Fruit fly (Drosophila melanogaster): ENCODE data around the gene CG10628.

The CG10628 gene

DNA sequence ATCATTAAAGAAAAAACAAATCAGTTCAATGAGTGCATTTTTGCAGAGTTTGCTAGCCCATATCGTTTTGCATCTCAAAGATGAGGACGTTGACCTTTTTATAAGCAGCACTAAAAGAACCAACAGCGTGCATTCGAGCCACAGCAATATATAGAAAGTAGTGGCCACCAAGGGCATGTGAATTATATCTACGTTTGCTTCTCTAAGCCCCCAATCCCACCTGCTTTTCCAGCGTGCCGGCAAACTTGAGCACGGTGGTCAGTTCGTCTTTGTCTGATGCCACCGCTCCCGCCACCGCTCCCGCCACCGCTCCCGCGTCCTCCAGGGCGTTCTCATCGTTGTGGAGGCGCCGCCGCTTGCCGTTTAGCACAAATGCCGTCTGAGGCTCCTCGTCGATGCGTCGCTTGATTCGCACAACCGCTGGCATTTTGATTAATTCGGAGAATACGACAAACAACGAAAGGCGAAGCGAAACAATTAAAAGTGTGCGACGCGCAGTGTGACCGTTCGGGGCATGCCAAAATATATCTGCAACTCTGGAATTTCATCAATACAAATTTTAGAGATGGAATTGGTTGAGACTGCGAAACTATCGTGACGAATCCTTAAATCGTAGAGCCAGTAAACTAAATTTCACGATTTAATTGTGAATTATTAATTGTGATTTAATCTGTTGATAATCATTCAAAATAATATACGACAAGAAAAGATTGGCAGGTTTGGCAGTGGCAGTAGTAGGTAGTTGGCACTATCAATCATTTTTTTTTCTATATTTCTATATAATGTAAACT lies 37.1 kb upstream of the CG10628 start (continued):
- TF ChIP-seq CG1621 (tag; optimal IDR thresholded peaks at IDR 0.05): no peak
- peak; percentile 32 for TF ChIP-seq CG3919 (GFP tag; optimal IDR thresholded peaks at IDR 0.05)
- peak; percentile 41 for TF ChIP-seq Eip75B (GFP tag; optimal IDR thresholded peaks at IDR 0.05)
- peak; percentile 21 for TF ChIP-seq Lpt (GFP tag; optimal IDR thresholded peaks at IDR 0.05)
- TF ChIP-seq OdsH (GFP tag; optimal IDR thresholded peaks at IDR 0.05): peak; percentile 40
- peak; percentile 35 for TF ChIP-seq Eip78C (GFP tag)
- TF ChIP-seq lz (GFP tag; optimal IDR thresholded peaks at IDR 0.05): peak; percentile 62
- TF ChIP-seq cyc (GFP tag; optimal IDR thresholded peaks at IDR 0.05): peak; percentile 55
- TF ChIP-seq Smox (GFP tag; optimal IDR thresholded peaks at IDR 0.05): peak; percentile 66
- TF ChIP-seq Hr38 (GFP tag; optimal IDR thresholded peaks at IDR 0.05): no peak
- TF ChIP-seq CG15336 (GFP tag; IDR thresholded peaks at IDR 0.05): 0 out of 2 replicates have a peak, but pooled peaks have one; percentile 30
- TF ChIP-seq achi (GFP tag; optimal IDR thresholded peaks at IDR 0.05): peak; percentile 26
- TF ChIP-seq fd85E (GFP tag; optimal IDR thresholded peaks at IDR 0.05): no peak
- TF ChIP-seq CG9139 (GFP tag; optimal IDR thresholded peaks at IDR 0.05): peak; percentile 22
- TF ChIP-seq CG32006 (GFP tag; optimal IDR thresholded peaks at IDR 0.05): peak; percentile 26
- peak; percentile 65 for TF ChIP-seq svp (GFP tag)
- peak; percentile 9 for TF ChIP-seq CG8632 (GFP tag; optimal IDR thresholded peaks at IDR 0.05)

DNA sequence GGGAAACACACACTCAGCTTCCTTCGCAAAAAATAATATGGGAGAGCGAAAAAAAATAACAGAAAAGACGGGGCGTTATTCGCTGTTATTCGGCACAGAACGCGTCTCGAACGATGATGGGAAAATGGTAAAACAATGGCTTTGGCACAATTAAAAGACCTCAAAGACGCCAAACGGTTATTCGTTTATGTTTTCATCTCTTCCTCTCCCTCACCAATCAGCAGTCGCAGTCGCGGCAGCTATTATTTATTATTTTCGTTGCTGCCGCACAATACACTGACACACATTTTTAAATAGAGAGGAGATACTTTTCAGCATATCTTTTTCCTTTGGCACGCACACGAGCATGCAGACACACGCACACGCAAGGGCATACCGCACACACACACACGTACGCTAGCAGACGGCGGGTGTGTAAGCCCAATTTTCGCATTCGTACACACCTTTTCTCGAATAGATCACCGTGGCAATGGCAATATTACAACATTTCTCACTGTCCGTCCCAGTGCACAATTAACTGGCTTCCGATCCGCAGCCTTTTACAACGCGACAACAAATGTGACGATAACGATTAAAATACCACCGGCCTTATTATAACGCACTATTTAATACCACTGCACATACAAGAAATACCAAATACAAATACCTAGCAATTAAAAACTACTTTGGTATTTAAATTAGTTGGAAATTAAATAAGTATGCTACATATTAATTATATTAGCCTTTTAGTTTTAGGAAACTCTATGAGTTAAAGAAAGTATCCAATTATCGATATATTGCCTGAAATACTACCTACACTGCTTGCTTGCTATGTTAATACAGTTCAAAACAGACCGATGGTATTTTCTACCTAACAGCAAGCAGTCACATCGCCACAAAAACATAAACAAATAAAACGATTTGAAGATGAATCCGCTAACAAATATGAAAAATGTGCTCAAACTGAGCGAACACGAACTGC lies 33.2 kb upstream of the CG10628 start, which contains the start of the genes CdGAPr and CG10466:
CdGAPr (minus strand) TSS at position 562 of the 961 bp plus-strand sequence.
CG10466 (plus strand) TSS at position 784 of the 961 bp plus-strand sequence.
- TF ChIP-seq net (GFP tag; optimal IDR thresholded peaks at IDR 0.05) (peak; percentile 24), fkh (GFP tag; optimal IDR thresholded peaks at IDR 0.05) (peak; percentile 72), spab (GFP tag; optimal IDR thresholded peaks at IDR 0.05) (no peak), CG6276 (GFP tag; optimal IDR thresholded peaks at IDR 0.05) (no peak), Eip78C (GFP tag) (peak; percentile 72), CG16779 (tag; optimal IDR thresholded peaks at IDR 0.05) (peak; percentile 8), Sox102F (GFP tag; optimal IDR thresholded peaks at IDR 0.05) (peak; percentile 27), CG3919 (GFP tag; optimal IDR thresholded peaks at IDR 0.05) (peak; percentile 27), ss (GFP tag; optimal IDR thresholded peaks at IDR 0.05) (peak; percentile 26 to 33), fd85E (GFP tag; optimal IDR thresholded peaks at IDR 0.05) (peak; percentile 21), vri (GFP tag; optimal IDR thresholded peaks at IDR 0.05) (peak; percentile 57), topi (GFP tag; optimal IDR thresholded peaks at IDR 0.05) (peak; percentile 21), pdm3 (GFP tag; optimal IDR thresholded peaks at IDR 0.05) (no peak), Smox (GFP tag; optimal IDR thresholded peaks at IDR 0.05) (peak; percentile 11), dsx (GFP tag; optimal IDR thresholded peaks at IDR 0.05; ENCODE audit: poor library complexity, severe bottlenecking) (peak; percentile 10)

DNA sequence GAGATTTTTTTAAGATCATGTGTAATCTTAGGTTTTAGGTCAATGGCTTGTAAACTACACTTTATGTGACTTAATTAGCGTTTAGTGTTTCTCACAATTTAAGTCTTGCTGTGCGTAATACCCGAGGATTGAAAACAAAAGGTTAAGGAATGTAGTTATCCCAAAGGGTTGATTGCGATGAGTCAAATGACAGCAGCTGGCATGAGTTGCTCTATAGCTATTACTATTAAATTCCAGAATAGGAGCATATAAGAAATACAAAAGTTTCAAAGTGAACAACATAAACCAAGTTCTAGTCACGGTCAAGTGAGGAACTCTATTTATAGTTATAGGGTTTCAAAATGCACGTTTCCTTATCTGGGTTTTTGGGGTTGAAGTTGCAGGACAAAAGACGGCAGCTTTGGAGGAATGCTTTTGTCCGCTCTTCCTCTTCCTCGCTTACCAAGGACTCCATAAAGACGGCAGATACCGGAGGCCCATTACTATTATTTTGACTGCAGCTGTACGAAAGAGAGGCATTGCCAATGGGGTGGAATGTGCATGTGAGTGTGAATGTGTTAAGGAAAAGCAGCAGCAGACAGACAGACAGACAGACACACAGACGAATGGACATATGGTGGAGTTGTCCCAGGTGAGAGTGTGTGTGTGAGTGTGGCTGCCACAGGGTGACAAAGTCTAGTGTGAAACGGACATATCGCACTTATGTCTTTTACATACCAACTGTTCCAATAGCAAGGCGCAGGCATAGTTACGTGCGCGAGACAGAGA lies 32.3 kb upstream of the CG10628 start:
- TF ChIP-seq CG31627 (GFP tag; optimal IDR thresholded peaks at IDR 0.05) (no peak), Sox14 (GFP tag; optimal IDR thresholded peaks at IDR 0.05) (peak; percentile 16), dac (GFP tag; optimal IDR thresholded peaks at IDR 0.05) (no peak), CG4318 (GFP tag; optimal IDR thresholded peaks at IDR 0.05) (peak; percentile 4), CG1621 (tag; optimal IDR thresholded peaks at IDR 0.05) (no peak), fkh (GFP tag; optimal IDR thresholded peaks at IDR 0.05) (no peak), OdsH (GFP tag; optimal IDR thresholded peaks at IDR 0.05) (no peak), ss (GFP tag; optimal IDR thresholded peaks at IDR 0.05) (no peak), Hr4 (GFP tag; optimal IDR thresholded peaks at IDR 0.05) (peak; percentile 24), CG11294 (GFP tag; IDR thresholded peaks at IDR 0.05) (no peak), CG8319 (GFP tag; optimal IDR thresholded peaks at IDR 0.05) (no peak), CG6808 (GFP tag; optimal IDR thresholded peaks at IDR 0.05) (peak; percentile 2), CG16779 (tag; optimal IDR thresholded peaks at IDR 0.05) (no peak), CG3919 (GFP tag; optimal IDR thresholded peaks at IDR 0.05) (peak; percentile 1), Sox15 (GFP tag; optimal IDR thresholded peaks at IDR 0.05) (peak; percentile 3), Hr39 (GFP tag; optimal IDR thresholded peaks at IDR 0.05) (no peak), svp (GFP tag) (peak; percentile 7), Eip93F (GFP tag; optimal IDR thresholded peaks at IDR 0.05) (no peak), CG6792 (GFP tag; optimal IDR thresholded peaks at IDR 0.05) (no peak), vri (GFP tag; optimal IDR thresholded peaks at IDR 0.05) (no peak), salr (GFP tag; optimal IDR thresholded peaks at IDR 0.05) (peak in 1 of 2 experiments; percentile 44), acj6 (GFP tag; optimal IDR thresholded peaks at IDR 0.05) (no peak)

All from whole organism, prepupa.